Worm (Caenorhabditis elegans) whole organism, late embryonic: ENCODE data around the gene str-9.

Experiments used
- ceh-24 ChIP-seq: sonication (generic microtip); optimal IDR thresholded peaks from 2 replicates; lab custom pipeline; 2016; ENCODE audit warnings: mild to moderate bottlenecking, missing genetic modification characterization, missing compliant biosample characterization
- ceh-34 ChIP-seq: sonication (generic microtip); optimal IDR thresholded peaks from 2 replicates; lab custom pipeline; 2016; ENCODE audit warnings: mild to moderate bottlenecking, missing genetic modification characterization, missing compliant biosample characterization
- gmeb-2 ChIP-seq: sonication (generic microtip); optimal IDR thresholded peaks from 2 replicates; lab custom pipeline; 2016; ENCODE audit warnings: missing genetic modification characterization, inconsistent platforms, missing compliant biosample characterization
- hlh-13 ChIP-seq: fragments of 200-800 bp; sonication (Bioruptor generic); optimal IDR thresholded peaks from 2 replicates; lab custom pipeline; 2018; ENCODE audit warnings: mild to moderate bottlenecking, missing genetic modification characterization, missing compliant biosample characterization
- hlh-6 ChIP-seq: sonication (generic microtip); optimal IDR thresholded peaks from 2 replicates; lab custom pipeline; 2016; ENCODE audit warnings: missing genotype, missing genetic modification characterization, missing compliant biosample characterization

DNA sequence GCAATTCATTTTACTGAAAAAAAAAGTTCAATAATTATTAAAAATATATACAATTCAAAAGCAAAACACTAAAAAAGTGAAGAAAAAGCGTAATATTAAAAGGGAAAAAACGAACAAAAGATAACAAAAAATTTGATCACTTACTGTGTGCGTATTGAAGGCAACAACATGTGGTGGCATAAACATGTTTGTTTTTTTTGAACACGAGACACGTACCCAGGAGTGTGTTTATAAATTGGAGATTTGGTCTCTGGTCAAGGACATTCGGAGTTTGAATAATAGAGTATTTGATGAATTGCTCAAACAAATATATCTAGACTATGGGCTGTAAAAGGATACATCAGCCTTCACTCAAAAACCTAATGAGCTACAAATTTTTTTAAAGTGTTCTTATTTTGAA lies 42.9 kb upstream of the str-9 start:
- TF ChIP-seq ceh-34 (tag; lab: Kevin White, UChicago) (no peak), gmeb-2 (tag; lab: Kevin White, UChicago) (no peak), ceh-24 (tag; lab: Kevin White, UChicago) (no peak), hlh-6 (tag; lab: Kevin White, UChicago) (no peak), hlh-13 (no peak)
